Fruit fly (Drosophila melanogaster): Measurements from ENCODE around the gene Smr.

The Smr gene

dm6 chrX:12784690-12785441 is 42.4 kb upstream of the Smr start, which contains the start of gene CG32647 (continued):
- TF ChIP-seq E2f2 (GFP tag; IDR thresholded peaks at IDR 0.05) (0 out of 2 replicates have a peak, but pooled peaks have one; percentile 27), Atf3 (GFP tag; optimal IDR thresholded peaks at IDR 0.05) (no peak), CG11504 (tag; optimal IDR thresholded peaks at IDR 0.05) (peak; percentile 100), ara (GFP tag; IDR thresholded peaks at IDR 0.05) (no peak), Ets97D (GFP tag; optimal IDR thresholded peaks at IDR 0.05) (peak; percentile 81), Eip74EF (GFP tag; optimal IDR thresholded peaks at IDR 0.05) (no peak), CTCF (GFP tag; optimal IDR thresholded peaks at IDR 0.05) (peak; percentile 69), Ets65A (GFP tag) (peak; percentile 46), twi (tag; optimal IDR thresholded peaks at IDR 0.05) (no peak), CG42726 (GFP tag; IDR thresholded peaks at IDR 0.05; ENCODE audit: partially characterized antibody) (0 out of 2 replicates have a peak, but pooled peaks have one; percentile 47), CG15696 (tag; optimal IDR thresholded peaks at IDR 0.05) (no peak), Med (GFP tag) (peak; percentile 79), inv (GFP tag; IDR thresholded peaks at IDR 0.05; ENCODE audit: partially characterized antibody) (no peak), ewg (GFP tag; optimal IDR thresholded peaks at IDR 0.05) (peak; percentile 20), danr (GFP tag; IDR thresholded peaks at IDR 0.05) (no peak), Hey (tag; optimal IDR thresholded peaks at IDR 0.05) (no peak), Antp (GFP tag; optimal IDR thresholded peaks at IDR 0.05) (no peak), her (GFP tag; optimal IDR thresholded peaks at IDR 0.05) (no peak), CG18764 (GFP tag; optimal IDR thresholded peaks at IDR 0.05) (no peak), pita (GFP tag; optimal IDR thresholded peaks at IDR 0.05) (peak; percentile 26), slbo (GFP tag; IDR thresholded peaks at IDR 0.05) (0 out of 2 replicates have a peak, but pooled peaks have one; percentile 2), Elba2 (GFP tag; optimal IDR thresholded peaks at IDR 0.05) (no peak)

- TF ChIP-seq CG5180 (GFP tag; optimal IDR thresholded peaks at IDR 0.05) (peak; percentile 73), Rx (GFP tag; IDR thresholded peaks at IDR 0.05) (no peak), Drgx (GFP tag; IDR thresholded peaks at IDR 0.05) (peak; percentile 37; the same call in 1 of the 2 replicates), slp2 (GFP tag; optimal IDR thresholded peaks at IDR 0.05) (no peak), row (GFP tag; IDR thresholded peaks at IDR 0.05) (0 out of 3 replicates have a peak, but pooled peaks have one; percentile 15), CG11504 (tag; optimal IDR thresholded peaks at IDR 0.05) (peak; percentile 90), CG10274 (GFP tag; optimal IDR thresholded peaks at IDR 0.05) (no peak), nmo (GFP tag; optimal IDR thresholded peaks at IDR 0.05) (no peak)
These were observed 35.5 kb upstream of the Smr start for dm6 chrX:12777763-12778408.

dm6 chrX:12777195-12777594 is 34.8 kb upstream of the Smr start:
- TF ChIP-seq Blimp-1 (GFP tag; optimal IDR thresholded peaks at IDR 0.05) (no peak), CG34376 (GFP tag; optimal IDR thresholded peaks at IDR 0.05) (peak; percentile 54), al (GFP tag; IDR thresholded peaks at IDR 0.05) (no peak), Pdp1 (GFP tag; optimal IDR thresholded peaks at IDR 0.05) (peak in 1 of 2 experiments; percentile 77), slou (GFP tag; optimal IDR thresholded peaks at IDR 0.05) (no peak), YL-1 (GFP tag; optimal IDR thresholded peaks at IDR 0.05) (no peak), gem (tag; optimal IDR thresholded peaks at IDR 0.05) (peak; percentile 70), sug (tag; optimal IDR thresholded peaks at IDR 0.05) (peak; percentile 41)
